Worm (Caenorhabditis elegans) whole organism, L1 larva: ENCODE measurements around the gene W05E10.5.
A peak's percentile ranks its signal among the peaks of the same experiment; 100 is the strongest.

Source experiments
- C04F5.9 ChIP-seq: sonication (generic microtip); optimal IDR thresholded peaks from 2 replicates; lab custom pipeline; 2016; ENCODE audit warnings: missing genetic modification characterization, missing compliant biosample characterization
- F16B12.6 ChIP-seq: fragments of 150-350 bp; optimal IDR thresholded peaks from 2 replicates; lab custom pipeline; 2014; ENCODE audit warnings: missing biosample characterization, missing genetic modification characterization
- alr-1 ChIP-seq: fragments of 200-800 bp; sonication (Bioruptor generic); optimal IDR thresholded peaks from 2 replicates; lab custom pipeline; 2018; ENCODE audit warnings: borderline replicate concordance, mild to moderate bottlenecking, missing genetic modification characterization, missing compliant biosample characterization
- blmp-1 ChIP-seq: fragments of 150-350 bp; optimal IDR thresholded peaks from 2 replicates; lab custom pipeline; 2014; ENCODE audit warnings: missing biosample characterization, missing genetic modification characterization
- ceh-8 ChIP-seq: fragments of 200-800 bp; sonication (Bioruptor generic); optimal IDR thresholded peaks from 2 replicates; lab custom pipeline; 2018; ENCODE audit warnings: mild to moderate bottlenecking, missing genetic modification characterization, moderate library complexity, missing compliant biosample characterization
- ceh-88 ChIP-seq: fragments of 200-800 bp; sonication (Bioruptor generic); IDR thresholded peaks from 2 replicates; pipeline ENCODE4 v1.3.6; 2022; ENCODE audit warnings: missing genetic modification characterization, missing compliant biosample characterization
- ces-1 ChIP-seq: fragments of 150-350 bp; optimal IDR thresholded peaks from 2 replicates; lab custom pipeline; 2014; ENCODE audit warnings: missing biosample characterization, missing genetic modification reagents, missing genetic modification characterization
- dsc-1 ChIP-seq: sonication (generic microtip); optimal IDR thresholded peaks from 2 replicates; lab custom pipeline; 2016; ENCODE audit warnings: mild to moderate bottlenecking, missing genetic modification characterization, missing compliant biosample characterization
- efl-1 ChIP-seq, 4 experiments: fragments of 150-350 bp; optimal IDR thresholded peaks in 3 of 4; peaks in 1 of 4; 1 replicate in 1 of 4; 2 replicates in 3 of 4; lab custom pipeline; 2014; ENCODE audit warnings: missing biosample characterization in 2 of 4, missing genetic modification characterization in 2 of 4, missing genetic modification reagents in 2 of 4
- efl-3 ChIP-seq: fragments of 200-800 bp; sonication (Bioruptor generic); optimal IDR thresholded peaks from 2 replicates; lab custom pipeline; 2018; ENCODE audit warnings: mild to moderate bottlenecking, missing genetic modification characterization, missing compliant biosample characterization
- egl-27 ChIP-seq, 2 experiments: fragments of 150-350 bp in 1 of 2; sonication (generic microtip); optimal IDR thresholded peaks; 3 replicates each; lab custom pipeline; 2017 to 2018; ENCODE audit warnings: missing biosample characterization in 2 of 2, missing genetic modification characterization in 2 of 2, missing genetic modification reagents in 2 of 2
- elt-2 ChIP-seq: sonication (generic microtip); optimal IDR thresholded peaks from 2 replicates; lab custom pipeline; 2016; ENCODE audit warnings: missing genetic modification characterization, mild to moderate bottlenecking, inconsistent platforms, missing compliant biosample characterization, missing genetic modification reagents
- elt-3 ChIP-seq, 6 experiments: fragments of 150-350 bp in 1 of 6; sonication (generic microtip); optimal IDR thresholded peaks; 2 replicates each; lab custom pipeline; 2017 to 2018; ENCODE audit warnings: missing biosample characterization in 6 of 6, missing genetic modification characterization in 6 of 6, inconsistent platforms in 1 of 6
- fkh-10 ChIP-seq: sonication (generic microtip); optimal IDR thresholded peaks from 2 replicates; lab custom pipeline; 2017; ENCODE audit warnings: missing biosample characterization, missing genetic modification reagents, missing genetic modification characterization
- fos-1 ChIP-seq: fragments of 150-350 bp; optimal IDR thresholded peaks from 2 replicates; lab custom pipeline; 2014; ENCODE audit warnings: missing biosample characterization, missing genetic modification characterization
- grh-1 ChIP-seq: fragments of 200-800 bp; sonication (Bioruptor generic); IDR thresholded peaks from 2 replicates; pipeline ENCODE4 v1.3.6; 2022; ENCODE audit warnings: missing genetic modification reagents, missing genetic modification characterization, missing compliant biosample characterization
- hlh-17 ChIP-seq: fragments of 200-800 bp; sonication (Bioruptor generic); optimal IDR thresholded peaks from 2 replicates; lab custom pipeline; 2018; ENCODE audit warnings: missing genetic modification characterization, mild to moderate bottlenecking, missing compliant biosample characterization, moderate library complexity, borderline replicate concordance
- hlh-4 ChIP-seq: sonication (generic microtip); optimal IDR thresholded peaks from 2 replicates; lab custom pipeline; 2016; ENCODE audit warnings: mild to moderate bottlenecking, missing genetic modification characterization, missing compliant biosample characterization
- hpl-2 ChIP-seq: fragments of 150-350 bp; optimal IDR thresholded peaks from 2 replicates; lab custom pipeline; 2014; ENCODE audit warnings: missing biosample characterization, missing genetic modification reagents, missing genetic modification characterization
- irx-1 ChIP-seq: sonication (generic microtip); optimal IDR thresholded peaks from 2 replicates; lab custom pipeline; 2016; ENCODE audit warnings: missing genetic modification characterization, missing compliant biosample characterization
- lin-13 ChIP-seq: fragments of 150-350 bp; optimal IDR thresholded peaks from 2 replicates; lab custom pipeline; 2014; ENCODE audit warnings: missing biosample characterization, missing genetic modification reagents, missing genetic modification characterization
- lin-14 ChIP-seq: fragments of 200-800 bp; sonication (Bioruptor generic); optimal IDR thresholded peaks from 2 replicates; lab custom pipeline; 2018; ENCODE audit warnings: mild to moderate bottlenecking, missing genetic modification characterization, moderate library complexity, missing compliant biosample characterization
- lin-35 ChIP-seq, 2 experiments: fragments of 150-350 bp; optimal IDR thresholded peaks; 2 replicates each; lab custom pipeline; 2014; ENCODE audit warnings: missing biosample characterization in 2 of 2, missing genetic modification characterization in 2 of 2, missing genetic modification reagents in 2 of 2
- nhr-11 ChIP-seq: fragments of 150-350 bp; optimal IDR thresholded peaks from 2 replicates; lab custom pipeline; 2014; ENCODE audit warnings: missing biosample characterization, missing genetic modification characterization
- nhr-12 ChIP-seq: sonication (generic microtip); optimal IDR thresholded peaks from 2 replicates; lab custom pipeline; 2017; ENCODE audit warnings: missing biosample characterization, missing genetic modification characterization
- nhr-19 ChIP-seq: fragments of 200-800 bp; sonication (Bioruptor generic); conservative IDR thresholded peaks from 2 replicates; pipeline ENCODE4 v1.3.6; 2022; ENCODE audit warnings: missing genetic modification characterization, missing compliant biosample characterization
- nhr-20 ChIP-seq: sonication (generic microtip); optimal IDR thresholded peaks from 2 replicates; lab custom pipeline; 2016; ENCODE audit warnings: mild to moderate bottlenecking, missing genetic modification characterization, missing compliant biosample characterization
- nhr-237 ChIP-seq: fragments of 150-350 bp; optimal IDR thresholded peaks from 2 replicates; lab custom pipeline; 2014; ENCODE audit warnings: missing biosample characterization, missing genetic modification characterization
- nhr-28 ChIP-seq: fragments of 150-350 bp; optimal IDR thresholded peaks from 2 replicates; lab custom pipeline; 2014; ENCODE audit warnings: missing biosample characterization, missing genetic modification characterization
- nhr-47 ChIP-seq: sonication (generic microtip); optimal IDR thresholded peaks from 2 replicates; lab custom pipeline; 2016; ENCODE audit warnings: mild to moderate bottlenecking, missing genetic modification characterization, moderate library complexity, missing compliant biosample characterization
- nhr-71 ChIP-seq: sonication (generic microtip); optimal IDR thresholded peaks from 2 replicates; lab custom pipeline; 2016; ENCODE audit warnings: mild to moderate bottlenecking, missing genetic modification characterization, moderate library complexity, missing compliant biosample characterization
- nhr-76 ChIP-seq: sonication (generic microtip); optimal IDR thresholded peaks from 2 replicates; lab custom pipeline; 2017; ENCODE audit warnings: missing biosample characterization, missing genetic modification characterization
- nhr-77 ChIP-seq: fragments of 150-350 bp; optimal IDR thresholded peaks from 2 replicates; lab custom pipeline; 2014; ENCODE audit warnings: missing biosample characterization, missing genetic modification characterization
- nhr-85 ChIP-seq: sonication (generic microtip); peaks from one replicate; lab custom pipeline; 2016; ENCODE audit warnings: missing genetic modification characterization, inconsistent platforms, missing compliant biosample characterization
- pqm-1 ChIP-seq: sonication (generic microtip); optimal IDR thresholded peaks from 3 replicates; lab custom pipeline; 2017; ENCODE audit warnings: missing biosample characterization, missing genetic modification characterization
- rnt-1 ChIP-seq: sonication (generic microtip); optimal IDR thresholded peaks from 2 replicates; lab custom pipeline; 2016; ENCODE audit warnings: mild to moderate bottlenecking, missing genetic modification characterization, moderate library complexity, missing compliant biosample characterization
- skn-1 ChIP-seq: fragments of 150-350 bp; optimal IDR thresholded peaks from 2 replicates; lab custom pipeline; 2014; ENCODE audit warnings: missing biosample characterization, missing genetic modification characterization
- snpc-4 ChIP-seq: fragments of 150-350 bp; optimal IDR thresholded peaks from 2 replicates; lab custom pipeline; 2014; ENCODE audit warnings: missing biosample characterization, missing genetic modification characterization
- snu-23 ChIP-seq: sonication (generic microtip); optimal IDR thresholded peaks from 2 replicates; lab custom pipeline; 2016; ENCODE audit warnings: missing genetic modification characterization, missing compliant biosample characterization
- sptf-1 ChIP-seq: fragments of 150-350 bp; optimal IDR thresholded peaks from 2 replicates; lab custom pipeline; 2014; ENCODE audit warnings: missing biosample characterization, missing genetic modification characterization
- tbx-2 ChIP-seq: sonication (generic microtip); optimal IDR thresholded peaks from 2 replicates; lab custom pipeline; 2016; ENCODE audit warnings: missing genetic modification characterization, missing compliant biosample characterization
- tlp-1 ChIP-seq: fragments of 150-350 bp; optimal IDR thresholded peaks from 2 replicates; lab custom pipeline; 2014; ENCODE audit warnings: missing biosample characterization, missing genetic modification characterization
- unc-130 ChIP-seq: fragments of 150-350 bp; optimal IDR thresholded peaks from 2 replicates; lab custom pipeline; 2017; ENCODE audit warnings: missing biosample characterization, missing genetic modification characterization, inconsistent platforms
- unc-62 ChIP-seq: fragments of 150-350 bp; optimal IDR thresholded peaks from 2 replicates; lab custom pipeline; 2014; ENCODE audit warnings: missing biosample characterization, missing genetic modification reagents, missing genetic modification characterization
- unc-98 ChIP-seq: fragments of 200-800 bp; sonication (Bioruptor generic); IDR thresholded peaks from 2 replicates; pipeline ENCODE4 v1.3.6; 2022; ENCODE audit warnings: missing genetic modification characterization, missing compliant biosample characterization
- vab-15 ChIP-seq: sonication (generic microtip); optimal IDR thresholded peaks from 2 replicates; lab custom pipeline; 2017; ENCODE audit warnings: missing genotype, mild to moderate bottlenecking, missing genetic modification characterization, missing compliant biosample characterization
- xbp-1 ChIP-seq: sonication (generic microtip); optimal IDR thresholded peaks from 2 replicates; lab custom pipeline; 2016; ENCODE audit warnings: missing genetic modification characterization, missing compliant biosample characterization
- zag-1 ChIP-seq: fragments of 150-350 bp; optimal IDR thresholded peaks from 2 replicates; lab custom pipeline; 2014; ENCODE audit warnings: missing biosample characterization, missing genetic modification characterization
- ztf-11 ChIP-seq, 2 experiments: sonication (generic microtip); optimal IDR thresholded peaks; 2 replicates each; lab custom pipeline; 2016 to 2017; ENCODE audit warnings: missing genetic modification characterization in 2 of 2, missing biosample characterization in 1 of 2, missing compliant biosample characterization in 1 of 2

W05E10.5 gene

ce11 chrV:11680519-11681203 lies 14.8 kb downstream of the W05E10.5 start:
- TF ChIP-seq nhr-85 (tag; lab: Kevin White, UChicago) (peak; percentile 73), hlh-4 (tag; lab: Kevin White, UChicago) (no peak), snu-23 (GFP tag; lab: Kevin White, UChicago) (peak; percentile 17), lin-14 (GFP tag; lab: Kevin White, UChicago) (peak; percentile 35), blmp-1 (tag; lab: Kevin White, UChicago) (peak; percentile 97), elt-3 (tag; optimal IDR thresholded peaks at IDR 0.05; lab: Kevin White, UChicago) (peak in 3 of 6 experiments; percentile 22 to 49 (median 34)), nhr-20 (peak; percentile 28), fos-1 (tag; lab: Kevin White, UChicago) (no peak), lin-35 (GFP tag; optimal IDR thresholded peaks at IDR 0.05; lab: Kevin White, UChicago) (peak in 1 of 2 experiments; percentile 13), nhr-71 (tag; lab: Kevin White, UChicago) (peak; percentile 5), dsc-1 (no peak), sptf-1 (tag; lab: Kevin White, UChicago) (no peak), tbx-2 (tag; lab: Kevin White, UChicago) (no peak), hpl-2 (no peak)
- TF ChIP-seq, all 84 proteins: peak for 8

DNA sequence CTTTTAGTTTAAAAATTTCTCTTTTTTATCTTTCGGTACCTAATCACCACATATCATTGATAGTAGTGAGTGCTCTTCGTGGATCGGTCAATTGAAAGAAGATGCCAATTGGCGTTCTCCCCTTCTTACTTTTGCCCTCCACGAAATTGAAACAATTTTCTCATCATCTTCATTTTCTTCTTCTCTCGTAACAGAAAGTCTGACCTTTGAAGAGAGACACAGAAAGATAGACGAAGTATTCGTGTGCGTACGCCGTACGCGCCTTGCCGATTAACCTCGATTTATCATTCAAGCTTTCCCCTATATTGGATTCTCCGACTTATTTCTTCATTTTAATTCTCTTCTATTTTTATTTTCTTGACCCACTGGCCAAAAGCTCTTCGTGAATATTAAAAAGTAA lies 18.0 kb downstream of the W05E10.5 start:
- no peak for TF ChIP-seq nhr-19 (GFP tag; lab: Robert Waterston, UW)
- no peak for TF ChIP-seq ztf-11 (tag; optimal IDR thresholded peaks at IDR 0.05; lab: Kevin White, UChicago)
- no peak for TF ChIP-seq grh-1 (GFP tag; lab: Robert Waterston, UW)
- TF ChIP-seq zag-1: no peak
- TF ChIP-seq ces-1 (GFP tag; lab: Kevin White, UChicago): no peak
- no peak for TF ChIP-seq nhr-237
- no peak for TF ChIP-seq sptf-1 (tag; lab: Kevin White, UChicago)
- no peak for TF ChIP-seq hpl-2
- no peak for TF ChIP-seq nhr-77 (tag; lab: Kevin White, UChicago)
- no peak for TF ChIP-seq egl-27 (tag; optimal IDR thresholded peaks at IDR 0.05; lab: Kevin White, UChicago)
- no peak for TF ChIP-seq unc-98 (GFP tag; lab: Robert Waterston, UW)
- peak; percentile 55 for TF ChIP-seq rnt-1
- TF ChIP-seq unc-62: no peak
- TF ChIP-seq snpc-4 (tag; lab: Kevin White, UChicago): no peak
- TF ChIP-seq xbp-1 (tag; lab: Kevin White, UChicago): no peak
- no peak for TF ChIP-seq skn-1 (tag; lab: Kevin White, UChicago)
- TF ChIP-seq ceh-8 (GFP tag; lab: Kevin White, UChicago): no peak
- no peak for TF ChIP-seq vab-15 (tag; lab: Kevin White, UChicago)
- TF ChIP-seq nhr-11: no peak
- no peak for TF ChIP-seq nhr-28
- TF ChIP-seq tlp-1 (tag; lab: Kevin White, UChicago): no peak
- TF ChIP-seq elt-2 (tag; lab: Kevin White, UChicago): no peak
- no peak for TF ChIP-seq ceh-88 (GFP tag; lab: Robert Waterston, UW)
- no peak for TF ChIP-seq C04F5.9 (tag; lab: Kevin White, UChicago)
- TF ChIP-seq lin-13: no peak
- no peak for TF ChIP-seq nhr-76 (tag; lab: Kevin White, UChicago)
- TF ChIP-seq dsc-1: no peak
- peak; percentile 97 for TF ChIP-seq blmp-1 (tag; lab: Kevin White, UChicago)
- TF ChIP-seq alr-1 (tag; lab: Kevin White, UChicago): no peak
- TF ChIP-seq hlh-17 (GFP tag; lab: Kevin White, UChicago): no peak
- TF ChIP-seq fkh-10: no peak
- peak; percentile 19 for TF ChIP-seq nhr-71 (tag; lab: Kevin White, UChicago)
- TF ChIP-seq unc-130 (tag; lab: Kevin White, UChicago): peak; percentile 52
- TF ChIP-seq efl-1 (optimal IDR thresholded peaks at IDR 0.05; lab: Kevin White, UChicago): no peak
- TF ChIP-seq efl-1 (GFP tag; optimal IDR thresholded peaks at IDR 0.05 in 1 of 2; lab: Kevin White, UChicago): peak in 1 of 2 experiments; percentile 10
- no peak for TF ChIP-seq pqm-1
- no peak for TF ChIP-seq nhr-47 (tag; lab: Kevin White, UChicago)
- TF ChIP-seq efl-3 (GFP tag; lab: Kevin White, UChicago): no peak
- no peak for TF ChIP-seq F16B12.6 (tag; lab: Kevin White, UChicago)
- peak; percentile 29 for TF ChIP-seq nhr-85 (tag; lab: Kevin White, UChicago)
- TF ChIP-seq tbx-2 (tag; lab: Kevin White, UChicago): no peak
- no peak for TF ChIP-seq irx-1 (tag; lab: Kevin White, UChicago)
- no peak for TF ChIP-seq nhr-12 (tag; lab: Kevin White, UChicago)
